Fruit fly (Drosophila melanogaster) whole organism: Measurements from ENCODE around the gene CG1236.

ENCODE experiments used
- CG8478 ChIP-seq: fragments of >200 bp; optimal IDR thresholded peaks from 2 replicates; lab custom pipeline; 2018; ENCODE audit warnings: inconsistent platforms
- EcR ChIP-seq, 2 experiments: fragments of >200 bp; optimal IDR thresholded peaks; 2 replicates each; lab custom pipeline; 2017; ENCODE audit warnings: missing biosample characterization in 2 of 2, missing genetic modification characterization in 2 of 2, missing genetic modification reagents in 2 of 2
- pan ChIP-seq: fragments of >200 bp; optimal IDR thresholded peaks from 2 replicates; lab custom pipeline; 2017

DNA sequence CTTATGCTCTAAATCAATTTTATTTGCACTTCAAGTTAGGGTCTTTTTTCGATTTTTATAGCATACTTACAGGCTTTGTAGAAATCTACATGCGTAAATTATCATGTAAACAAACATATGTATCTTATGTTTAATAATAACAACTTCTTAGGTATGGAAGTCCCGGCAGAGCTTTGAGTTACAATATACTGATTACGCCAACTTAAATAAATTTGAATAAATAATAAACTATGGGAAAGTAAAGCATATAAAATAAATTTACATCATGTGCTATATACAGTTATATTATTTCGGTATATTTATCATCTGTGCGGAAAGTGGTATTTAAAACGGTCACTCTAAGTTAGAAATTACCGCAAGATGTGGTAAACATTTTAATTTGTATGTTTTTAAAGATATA lies 3.4 kb upstream of the CG1236 start, which contains the start of gene CG1239:
- no peak for TF ChIP-seq CG8478
- TF ChIP-seq EcR (GFP tag; optimal IDR thresholded peaks at IDR 0.05; lab: Kevin White, UChicago): no peak
- TF ChIP-seq pan: no peak
